Fruit fly (Drosophila melanogaster) whole organism, prepupa: ENCODE results near the gene CG42693.

Source experiments
- CG10669 ChIP-seq: fragments of 200-800 bp; sonication (Bioruptor generic); optimal IDR thresholded peaks from 3 replicates; lab custom pipeline; 2018; ENCODE audit warnings: missing biosample characterization, mild to moderate bottlenecking, missing genetic modification characterization, moderate library complexity
- CG11294 ChIP-seq: fragments of 200-800 bp; sonication (Bioruptor generic); IDR thresholded peaks from 2 replicates; pipeline ENCODE4 v1.3.6; 2022; ENCODE audit warnings: missing biosample characterization, missing genetic modification characterization
- CG11902 ChIP-seq: fragments of 200-800 bp; sonication (Bioruptor generic); optimal IDR thresholded peaks from 3 replicates; lab custom pipeline; 2016; ENCODE audit warnings: missing biosample characterization, missing genetic modification characterization
- CG15336 ChIP-seq: fragments of 200-800 bp; sonication (Bioruptor generic); IDR thresholded peaks from 2 replicates; pipeline ENCODE4 v1.3.6; 2022; ENCODE audit warnings: missing biosample characterization, missing genetic modification characterization
- CG16779 ChIP-seq: fragments of 200-800 bp; sonication (Bioruptor generic); optimal IDR thresholded peaks from 3 replicates; lab custom pipeline; 2017; ENCODE audit warnings: missing biosample characterization, mild to moderate bottlenecking, missing genetic modification characterization
- CG3032 ChIP-seq: fragments of 200-800 bp; optimal IDR thresholded peaks from 2 replicates; lab custom pipeline; 2019; ENCODE audit warnings: missing biosample characterization, mild to moderate bottlenecking, missing genetic modification characterization, moderate library complexity
- CG31627 ChIP-seq: fragments of 200-800 bp; sonication (Bioruptor generic); optimal IDR thresholded peaks from 3 replicates; lab custom pipeline; 2016; ENCODE audit warnings: missing biosample characterization, missing genetic modification characterization
- CG32006 ChIP-seq: fragments of 200-800 bp; sonication (Bioruptor generic); optimal IDR thresholded peaks from 3 replicates; lab custom pipeline; 2017; ENCODE audit warnings: missing biosample characterization, mild to moderate bottlenecking, missing genetic modification characterization
- CG34406 ChIP-seq: fragments of 200-800 bp; sonication (Bioruptor generic); optimal IDR thresholded peaks from 3 replicates; lab custom pipeline; 2016; ENCODE audit warnings: missing biosample characterization, missing genetic modification characterization
- CG4318 ChIP-seq: fragments of 200-800 bp; sonication (Bioruptor generic); optimal IDR thresholded peaks from 3 replicates; lab custom pipeline; 2017; ENCODE audit warnings: missing biosample characterization, mild to moderate bottlenecking, missing genetic modification characterization
- CG6163 ChIP-seq: fragments of 200-800 bp; sonication (Bioruptor generic); IDR thresholded peaks from 3 replicates; pipeline ENCODE4 v1.3.6; 2022; ENCODE audit warnings: missing biosample characterization, missing genetic modification characterization
- CG6276 ChIP-seq: fragments of 200-800 bp; sonication (Bioruptor generic); optimal IDR thresholded peaks from 2 replicates; lab custom pipeline; 2017; ENCODE audit warnings: missing biosample characterization, mild to moderate bottlenecking, missing genetic modification characterization
- CG6808 ChIP-seq: fragments of 200-800 bp; sonication (Bioruptor generic); optimal IDR thresholded peaks from 3 replicates; lab custom pipeline; 2017; ENCODE audit warnings: missing biosample characterization, missing genetic modification characterization, mild to moderate bottlenecking, moderate library complexity, missing genetic modification reagents
- CG6854 ChIP-seq: fragments of 200-800 bp; sonication (Bioruptor generic); optimal IDR thresholded peaks from 2 replicates; lab custom pipeline; 2017; ENCODE audit warnings: missing biosample characterization, mild to moderate bottlenecking, missing genetic modification characterization
- CG8119 ChIP-seq: fragments of 200-800 bp; sonication (Bioruptor generic); IDR thresholded peaks from 3 replicates; pipeline ENCODE4 v1.3.6; 2022; ENCODE audit warnings: missing biosample characterization, missing genetic modification characterization
- CG8319 ChIP-seq: fragments of 200-800 bp; sonication (Bioruptor generic); optimal IDR thresholded peaks from 3 replicates; lab custom pipeline; 2016; ENCODE audit warnings: missing biosample characterization, missing genetic modification characterization
- CG8632 ChIP-seq: fragments of 200-800 bp; sonication (Bioruptor generic); optimal IDR thresholded peaks from 3 replicates; lab custom pipeline; 2016; ENCODE audit warnings: missing biosample characterization, missing genetic modification characterization
- Eip75B ChIP-seq: fragments of 200-800 bp; sonication (Bioruptor generic); optimal IDR thresholded peaks from 3 replicates; lab custom pipeline; 2016; ENCODE audit warnings: missing biosample characterization, missing genetic modification characterization
- Eip78C ChIP-seq: fragments of 200-800 bp; sonication (Bioruptor generic); peaks from one replicate; lab custom pipeline; 2016; ENCODE audit warnings: missing biosample characterization, missing genetic modification characterization
- Eip93F ChIP-seq: fragments of 200-800 bp; sonication (Bioruptor generic); optimal IDR thresholded peaks from 2 replicates; lab custom pipeline; 2016; ENCODE audit warnings: missing biosample characterization, mild to moderate bottlenecking, missing genetic modification characterization
- Ets21C ChIP-seq: fragments of 200-800 bp; sonication (Bioruptor generic); optimal IDR thresholded peaks from 3 replicates; lab custom pipeline; 2016; ENCODE audit warnings: missing biosample characterization, missing genetic modification characterization
- Ets96B ChIP-seq: fragments of 200-800 bp; optimal IDR thresholded peaks from 2 replicates; lab custom pipeline; 2019; ENCODE audit warnings: missing biosample characterization, mild to moderate bottlenecking, missing genetic modification characterization, moderate library complexity
- Gug ChIP-seq: fragments of 200-800 bp; sonication (Bioruptor generic); IDR thresholded peaks from 2 replicates; pipeline ENCODE4 v1.3.6; 2022; ENCODE audit warnings: missing biosample characterization, missing genetic modification characterization
- Hr4 ChIP-seq: fragments of 200-800 bp; sonication (Bioruptor generic); optimal IDR thresholded peaks from 3 replicates; lab custom pipeline; 2016; ENCODE audit warnings: missing biosample characterization, missing genetic modification characterization
- Lpt ChIP-seq: fragments of 200-800 bp; sonication (Bioruptor generic); optimal IDR thresholded peaks from 3 replicates; lab custom pipeline; 2016; ENCODE audit warnings: missing biosample characterization, missing genetic modification characterization
- Met ChIP-seq: fragments of 200-800 bp; sonication (Bioruptor generic); optimal IDR thresholded peaks from 3 replicates; lab custom pipeline; 2016; ENCODE audit warnings: missing biosample characterization, missing genetic modification characterization
- Smox ChIP-seq: fragments of 200-800 bp; sonication (Bioruptor generic); optimal IDR thresholded peaks from 3 replicates; lab custom pipeline; 2016; ENCODE audit warnings: missing biosample characterization, missing genetic modification characterization
- Sox102F ChIP-seq: fragments of 200-800 bp; sonication (Bioruptor generic); optimal IDR thresholded peaks from 2 replicates; lab custom pipeline; 2016; ENCODE audit warnings: missing biosample characterization, mild to moderate bottlenecking, missing genetic modification characterization
- Sox14 ChIP-seq: fragments of 200-800 bp; sonication (Bioruptor generic); optimal IDR thresholded peaks from 3 replicates; lab custom pipeline; 2016; ENCODE audit warnings: missing biosample characterization, missing genetic modification characterization
- Sox15 ChIP-seq: fragments of 200-800 bp; sonication (Bioruptor generic); optimal IDR thresholded peaks from 3 replicates; lab custom pipeline; 2016; ENCODE audit warnings: missing biosample characterization, missing genetic modification characterization
- achi ChIP-seq: fragments of 200-800 bp; sonication (Bioruptor generic); optimal IDR thresholded peaks from 3 replicates; lab custom pipeline; 2016; ENCODE audit warnings: missing biosample characterization, missing genetic modification characterization
- acj6 ChIP-seq: fragments of 200-800 bp; sonication (Bioruptor generic); optimal IDR thresholded peaks from 3 replicates; lab custom pipeline; 2016; ENCODE audit warnings: missing biosample characterization, missing genetic modification characterization
- cyc ChIP-seq: fragments of 200-800 bp; sonication (Bioruptor generic); optimal IDR thresholded peaks from 3 replicates; lab custom pipeline; 2016; ENCODE audit warnings: missing biosample characterization, missing genetic modification characterization
- dac ChIP-seq: fragments of 200-800 bp; sonication (Bioruptor generic); optimal IDR thresholded peaks from 2 replicates; lab custom pipeline; 2017; ENCODE audit warnings: missing biosample characterization, mild to moderate bottlenecking, missing genetic modification characterization
- dsx ChIP-seq: fragments of 200-800 bp; optimal IDR thresholded peaks from 3 replicates; lab custom pipeline; 2019; ENCODE audit warnings: missing biosample characterization, mild to moderate bottlenecking, missing genetic modification characterization, moderate library complexity; ENCODE audit not compliant: poor library complexity, severe bottlenecking
- esn ChIP-seq: fragments of 200-800 bp; sonication (Bioruptor generic); optimal IDR thresholded peaks from 2 replicates; lab custom pipeline; 2016; ENCODE audit warnings: missing biosample characterization, mild to moderate bottlenecking, missing genetic modification characterization, moderate library complexity
- fd59A ChIP-seq: fragments of 200-800 bp; sonication (Bioruptor generic); optimal IDR thresholded peaks from 2 replicates; lab custom pipeline; 2017; ENCODE audit warnings: missing biosample characterization, mild to moderate bottlenecking, missing genetic modification characterization, missing genetic modification reagents
- fd85E ChIP-seq: fragments of 200-800 bp; sonication (Bioruptor generic); optimal IDR thresholded peaks from 3 replicates; lab custom pipeline; 2016; ENCODE audit warnings: missing biosample characterization, missing genetic modification characterization
- fkh ChIP-seq: fragments of 200-800 bp; sonication (Bioruptor generic); optimal IDR thresholded peaks from 3 replicates; lab custom pipeline; 2017; ENCODE audit warnings: missing biosample characterization, mild to moderate bottlenecking, missing genetic modification characterization, moderate library complexity
- lz ChIP-seq: fragments of 200-800 bp; sonication (Bioruptor generic); optimal IDR thresholded peaks from 3 replicates; lab custom pipeline; 2016; ENCODE audit warnings: missing biosample characterization, missing genetic modification characterization
- net ChIP-seq: fragments of 200-800 bp; sonication (Bioruptor generic); optimal IDR thresholded peaks from 3 replicates; lab custom pipeline; 2016; ENCODE audit warnings: missing biosample characterization, missing genetic modification characterization
- pdm3 ChIP-seq: fragments of 200-800 bp; sonication (Bioruptor generic); optimal IDR thresholded peaks from 3 replicates; lab custom pipeline; 2016; ENCODE audit warnings: missing biosample characterization, missing genetic modification characterization
- salr ChIP-seq, 2 experiments: fragments of 200-800 bp; sonication (Bioruptor generic); optimal IDR thresholded peaks; 3 replicates each; lab custom pipeline; 2016 to 2018; ENCODE audit warnings: missing biosample characterization in 2 of 2, missing genetic modification characterization in 2 of 2, mild to moderate bottlenecking in 1 of 2
- ss ChIP-seq, 2 experiments: fragments of 200-800 bp; sonication (Bioruptor generic); optimal IDR thresholded peaks; 2 replicates in 1 of 2; 3 replicates in 1 of 2; lab custom pipeline; 2017 to 2018; ENCODE audit warnings: mild to moderate bottlenecking in 2 of 2, missing biosample characterization in 2 of 2, missing genetic modification characterization in 2 of 2, moderate library complexity in 1 of 2
- topi ChIP-seq: fragments of 200-800 bp; sonication (Bioruptor generic); optimal IDR thresholded peaks from 3 replicates; lab custom pipeline; 2016; ENCODE audit warnings: missing biosample characterization, missing genetic modification characterization
- vri ChIP-seq: fragments of 200-800 bp; sonication (Bioruptor generic); optimal IDR thresholded peaks from 3 replicates; lab custom pipeline; 2016; ENCODE audit warnings: missing biosample characterization, mild to moderate bottlenecking, missing genetic modification characterization

The CG42693 gene

DNA sequence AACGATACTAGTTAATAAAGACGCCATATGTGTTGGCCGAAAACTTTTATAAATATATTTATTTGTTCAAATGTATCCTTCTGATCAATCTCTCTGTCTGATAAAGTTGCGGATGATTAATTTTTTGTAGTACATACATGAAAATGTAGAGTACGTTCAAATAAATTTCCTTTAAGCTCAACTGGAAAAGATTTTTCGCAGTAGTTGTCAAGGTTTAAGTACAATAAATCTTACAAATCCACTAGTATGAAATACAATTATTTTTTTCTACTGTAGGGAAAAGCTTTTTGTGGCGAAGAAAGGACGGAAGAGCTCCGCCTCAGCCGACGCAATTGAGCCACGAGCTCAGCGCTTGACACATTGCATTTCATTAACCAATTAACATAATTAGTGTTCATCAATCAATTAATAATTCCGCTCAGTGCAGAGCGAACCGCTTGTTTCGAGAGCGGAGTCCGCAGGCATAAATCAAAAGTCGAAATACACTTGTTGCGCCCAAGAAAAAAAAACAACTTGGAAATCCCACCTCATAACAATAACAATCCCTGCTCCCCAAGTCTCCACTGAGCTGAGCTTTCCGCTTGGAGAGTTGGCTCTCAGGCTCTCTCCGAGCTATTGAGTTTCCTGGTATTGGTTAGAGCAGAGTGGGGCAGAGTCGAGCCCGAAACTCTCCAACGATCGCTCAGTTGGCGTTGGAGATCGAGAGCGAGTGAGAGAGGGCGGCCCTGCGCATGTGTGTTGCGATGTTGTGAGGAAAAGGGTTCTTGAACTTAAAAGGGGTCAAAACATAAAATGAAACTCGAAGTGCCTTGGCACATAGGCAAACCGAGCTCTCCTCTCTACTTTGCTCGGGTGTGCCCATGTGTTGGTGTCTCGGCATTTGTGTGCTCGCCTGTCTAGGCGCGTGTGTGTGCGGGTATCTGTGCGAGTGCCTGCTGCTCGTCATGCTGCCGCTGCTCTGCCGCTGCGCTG, 19.2 kb downstream of the CG42693 start (continued):
- TF ChIP-seq CG16779: no peak
- TF ChIP-seq CG8319 (GFP tag; lab: Kevin White, UChicago): peak; percentile 9
- TF ChIP-seq acj6 (GFP tag; lab: Kevin White, UChicago): peak; percentile 63
- TF ChIP-seq CG3032: peak; percentile 45
- peak; percentile 67 for TF ChIP-seq pdm3 (GFP tag; lab: Kevin White, UChicago)
- TF ChIP-seq CG10669: peak; percentile 44
- TF ChIP-seq fd85E (GFP tag; lab: Kevin White, UChicago): no peak
- TF ChIP-seq cyc (GFP tag; lab: Kevin White, UChicago): peak; percentile 50
- peak; percentile 52 for TF ChIP-seq CG31627
- no peak for TF ChIP-seq Eip75B
- peak; percentile 70 for TF ChIP-seq CG8632 (GFP tag; lab: Kevin White, UChicago)
- TF ChIP-seq CG34406 (GFP tag; lab: Kevin White, UChicago): peak; percentile 65
- peak; percentile 64 for TF ChIP-seq esn (GFP tag; lab: Kevin White, UChicago)
- TF ChIP-seq vri (GFP tag; lab: Kevin White, UChicago): no peak
- peak; percentile 16 for TF ChIP-seq CG11902 (GFP tag; lab: Kevin White, UChicago)
- TF ChIP-seq dsx (GFP tag; lab: Kevin White, UChicago): peak; percentile 7
- TF ChIP-seq CG6808: peak; percentile 14
- peak; percentile 42 for TF ChIP-seq Sox15 (GFP tag; lab: Kevin White, UChicago)
- TF ChIP-seq CG8119: peak; percentile 31; the same call in 1 of the 3 replicates
- no peak for TF ChIP-seq Gug
- TF ChIP-seq salr (GFP tag; optimal IDR thresholded peaks at IDR 0.05; lab: Kevin White, UChicago): peak in 1 of 2 experiments; percentile 59
- peak; percentile 70 for TF ChIP-seq Hr4 (GFP tag; lab: Kevin White, UChicago)
- TF ChIP-seq Met: peak; percentile 63
- no peak for TF ChIP-seq fkh (GFP tag; lab: Kevin White, UChicago)
- peak; percentile 38 for TF ChIP-seq CG4318 (GFP tag; lab: Kevin White, UChicago)
- TF ChIP-seq Ets21C (GFP tag; lab: Kevin White, UChicago): peak; percentile 27
- peak; percentile 69 for TF ChIP-seq CG32006 (GFP tag; lab: Kevin White, UChicago)
- no peak for TF ChIP-seq Lpt (GFP tag; lab: Kevin White, UChicago)
- peak; percentile 43 for TF ChIP-seq CG6854 (GFP tag; lab: Kevin White, UChicago)
- peak; percentile 68 for TF ChIP-seq Smox
- TF ChIP-seq CG6276 (GFP tag; lab: Kevin White, UChicago): no peak
- TF ChIP-seq Eip78C (GFP tag; lab: Kevin White, UChicago): peak; percentile 88
- TF ChIP-seq fd59A: peak; percentile 45
- peak; percentile 70 for TF ChIP-seq lz
- peak in 1 of 2 experiments; percentile 12 for TF ChIP-seq ss (GFP tag; optimal IDR thresholded peaks at IDR 0.05; lab: Kevin White, UChicago)
- TF ChIP-seq CG15336: no peak
- TF ChIP-seq achi (GFP tag; lab: Kevin White, UChicago): peak; percentile 62
- no peak for TF ChIP-seq dac

DNA sequence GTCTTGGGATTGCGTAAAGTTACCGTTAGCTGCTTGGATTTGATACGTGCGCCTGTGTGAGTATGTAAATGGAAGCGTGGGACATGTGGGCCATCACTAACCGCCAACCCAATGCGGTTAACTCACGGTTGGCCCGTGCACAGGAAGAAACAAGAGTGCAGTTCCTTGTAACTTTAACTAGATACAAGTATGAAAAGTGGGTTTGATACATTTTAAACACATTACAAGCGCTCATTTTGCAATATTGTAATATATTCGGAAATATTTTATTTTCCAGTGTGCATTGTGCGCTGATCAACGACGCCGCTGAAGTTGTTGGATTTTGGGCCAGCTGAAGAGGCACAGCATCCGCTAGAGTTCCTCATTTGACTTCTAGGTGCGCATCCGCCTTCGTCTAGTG, 20.4 kb downstream of the CG42693 start:
- peak; percentile 79 for TF ChIP-seq CG15336
- TF ChIP-seq CG34406 (GFP tag; lab: Kevin White, UChicago): peak; percentile 53
- peak; percentile 51 for TF ChIP-seq Ets21C (GFP tag; lab: Kevin White, UChicago)
- TF ChIP-seq CG16779: no peak
- peak; percentile 19 for TF ChIP-seq dsx (GFP tag; lab: Kevin White, UChicago)
- no peak for TF ChIP-seq CG6808
- TF ChIP-seq CG4318 (GFP tag; lab: Kevin White, UChicago): peak; percentile 64
- peak; percentile 74 for TF ChIP-seq topi (GFP tag; lab: Kevin White, UChicago)
- TF ChIP-seq net (GFP tag; lab: Kevin White, UChicago): peak; percentile 40
- TF ChIP-seq Ets96B: peak; percentile 1
- TF ChIP-seq dac: peak; percentile 45
- TF ChIP-seq CG11294: peak; percentile 18; the same call in 1 of the 2 replicates
- peak; percentile 77 for TF ChIP-seq Sox102F (GFP tag; lab: Kevin White, UChicago)
- peak; percentile 72 for TF ChIP-seq Sox14 (GFP tag; lab: Kevin White, UChicago)
- TF ChIP-seq CG8119: peak; percentile 68
- TF ChIP-seq CG31627: peak; percentile 77
- TF ChIP-seq Eip93F (GFP tag; lab: Kevin White, UChicago): no peak
- peak; percentile 20 for TF ChIP-seq CG8632 (GFP tag; lab: Kevin White, UChicago)
- TF ChIP-seq CG6163 (GFP tag; lab: Robert Waterston, UW): peak; percentile 86
- peak; percentile 70 for TF ChIP-seq pdm3 (GFP tag; lab: Kevin White, UChicago)
- peak; percentile 20 for TF ChIP-seq Sox15 (GFP tag; lab: Kevin White, UChicago)
- peak; percentile 66 for TF ChIP-seq Smox
- TF ChIP-seq Lpt (GFP tag; lab: Kevin White, UChicago): peak; percentile 20
- TF ChIP-seq CG11902 (GFP tag; lab: Kevin White, UChicago): peak; percentile 42
- TF ChIP-seq CG6276 (GFP tag; lab: Kevin White, UChicago): peak; percentile 8
